Fruit fly (Drosophila melanogaster): ENCODE results near the gene CG43880.
A peak's percentile ranks its signal among the peaks of the same experiment; 100 is the strongest.

- TF ChIP-seq psq (optimal IDR thresholded peaks at IDR 0.05) (no peak), Dll (optimal IDR thresholded peaks at IDR 0.05) (no peak), pan (optimal IDR thresholded peaks at IDR 0.05) (no peak), EcR (GFP tag; optimal IDR thresholded peaks at IDR 0.05) (peak; percentile 58 to 78)
These were observed 47.6 kb upstream of the CG43880 start for dm6 chr3L:7993570-7994319.

All from whole organism.